Worm (Caenorhabditis elegans) whole organism, midembryonic: ENCODE data around the gene F46H5.2.

ENCODE experiments used
- T22C8.4 ChIP-seq: fragments of 200-800 bp; sonication (Bioruptor generic); IDR thresholded peaks from 2 replicates; pipeline ENCODE4 v1.3.6; 2022; ENCODE audit warnings: missing genetic modification characterization, missing compliant biosample characterization
- cog-1 ChIP-seq: sonication (generic microtip); optimal IDR thresholded peaks from 2 replicates; lab custom pipeline; 2016; ENCODE audit warnings: missing genetic modification characterization, missing compliant biosample characterization
- flt-1 ChIP-seq: fragments of 200-800 bp; sonication (Bioruptor generic); IDR thresholded peaks from 2 replicates; pipeline ENCODE4 v1.3.6; 2022; ENCODE audit warnings: missing genetic modification characterization, missing compliant biosample characterization
- klf-2 ChIP-seq: fragments of 200-800 bp; sonication (Bioruptor generic); conservative IDR thresholded peaks from 2 replicates; pipeline ENCODE4 v1.3.6; 2022; ENCODE audit warnings: missing genetic modification reagents, missing genetic modification characterization, missing compliant biosample characterization
- ztf-23 ChIP-seq: fragments of 200-800 bp; sonication (Bioruptor generic); IDR thresholded peaks from 2 replicates; pipeline ENCODE4 v1.3.6; 2022; ENCODE audit warnings: missing genetic modification reagents, missing genetic modification characterization, missing compliant biosample characterization

DNA sequence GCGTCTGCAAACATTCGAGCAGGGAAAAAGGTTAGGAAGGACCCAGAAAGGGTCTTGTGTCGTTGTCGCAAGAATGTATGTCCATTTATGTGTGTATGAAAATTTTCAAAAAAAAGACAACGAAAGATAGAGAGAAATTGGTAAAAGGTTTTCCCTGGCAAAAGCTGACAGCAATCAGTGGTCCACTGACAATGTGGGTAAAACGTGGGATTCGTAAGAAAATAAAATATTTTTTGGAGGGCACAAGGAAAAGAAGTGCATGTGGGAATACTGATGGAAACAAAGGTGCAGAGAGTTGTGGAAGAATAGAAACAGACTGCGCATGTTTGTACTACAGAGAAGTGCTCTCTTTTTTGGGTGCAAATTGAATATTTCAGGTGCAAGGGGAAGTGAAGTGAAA is 17.7 kb downstream of the F46H5.2 start:
- TF ChIP-seq cog-1 (tag; lab: Kevin White, UChicago), result no peak
- TF ChIP-seq T22C8.4 (GFP tag; lab: Robert Waterston, UW), result no peak
- no peak for TF ChIP-seq flt-1 (GFP tag; lab: Robert Waterston, UW)
- TF ChIP-seq ztf-23 (GFP tag; lab: Robert Waterston, UW), result no peak
- no peak for TF ChIP-seq klf-2 (GFP tag; lab: Robert Waterston, UW)
